Worm (Caenorhabditis elegans) whole organism, L2 larva: ENCODE measurements around the gene C16C8.26.

Experiments used
- F13H6.1 ChIP-seq: sonication (generic microtip); optimal IDR thresholded peaks from 2 replicates; lab custom pipeline; 2016; ENCODE audit warnings: missing genetic modification characterization, missing compliant biosample characterization
- egl-27 ChIP-seq: sonication (generic microtip); optimal IDR thresholded peaks from 3 replicates; lab custom pipeline; 2017; ENCODE audit warnings: missing biosample characterization, missing genetic modification reagents, missing genetic modification characterization
- fos-1 ChIP-seq: fragments of 150-350 bp; optimal IDR thresholded peaks from 2 replicates; lab custom pipeline; 2014; ENCODE audit warnings: missing biosample characterization, missing genetic modification characterization
- mdl-1 ChIP-seq, 2 experiments: fragments of 150-350 bp in 1 of 2; sonication (generic microtip) in 1 of 2; optimal IDR thresholded peaks; 2 replicates each; lab custom pipeline; 2017; ENCODE audit warnings: missing biosample characterization in 2 of 2, missing genetic modification characterization in 2 of 2

DNA sequence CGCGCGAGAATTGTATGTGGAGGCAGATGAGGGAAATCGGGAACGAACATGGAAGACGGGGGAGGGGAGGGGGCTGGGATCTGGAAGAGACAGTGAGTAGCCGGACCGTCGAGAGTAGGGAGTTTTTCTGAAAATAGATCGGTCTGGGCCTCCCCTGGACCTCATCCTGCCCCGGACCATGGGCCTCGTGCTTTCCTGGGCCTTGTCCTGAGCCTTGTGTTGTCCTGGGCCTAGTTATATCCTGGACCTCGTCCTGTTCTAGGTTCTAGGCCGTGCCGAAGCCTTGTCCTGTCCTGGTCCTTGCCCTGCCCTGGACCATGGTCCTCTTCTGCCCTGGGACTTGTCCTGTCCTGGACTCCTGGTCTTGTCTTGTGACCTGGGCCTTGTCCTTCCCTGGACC, 20.7 kb downstream of the C16C8.26 start:
- TF ChIP-seq egl-27 (tag; lab: Kevin White, UChicago), result no peak
- TF ChIP-seq fos-1 (tag; lab: Kevin White, UChicago), result no peak
- TF ChIP-seq mdl-1 (tag; optimal IDR thresholded peaks at IDR 0.05; lab: Kevin White, UChicago), result no peak
- no peak for TF ChIP-seq F13H6.1 (tag; lab: Kevin White, UChicago)
